Worm (Caenorhabditis elegans) whole organism, young adult: ENCODE results near the gene sri-71.
A peak's percentile ranks its signal among the peaks of the same experiment; 100 is the strongest.

Experiments
- B0035.1 ChIP-seq: sonication (generic microtip); optimal IDR thresholded peaks from 2 replicates; lab custom pipeline; 2016; ENCODE audit warnings: missing genetic modification characterization, mild to moderate bottlenecking, missing compliant biosample characterization, missing genotype, missing genetic modification reagents
- B0261.1 ChIP-seq: sonication (generic microtip); optimal IDR thresholded peaks from 2 replicates; lab custom pipeline; 2016; ENCODE audit warnings: mild to moderate bottlenecking, missing genetic modification characterization, moderate library complexity, missing compliant biosample characterization
- B0336.3 ChIP-seq: fragments of 200-800 bp; sonication (Bioruptor generic); IDR thresholded peaks from 2 replicates; pipeline ENCODE4 v1.3.6; 2022; ENCODE audit warnings: missing genetic modification characterization, missing compliant biosample characterization
- C06A6.2 ChIP-seq: fragments of 200-800 bp; sonication (Bioruptor generic); conservative IDR thresholded peaks from 2 replicates; pipeline ENCODE4 v1.3.6; 2022; ENCODE audit warnings: missing genetic modification characterization, missing compliant biosample characterization
- D2030.7 ChIP-seq: fragments of 200-800 bp; sonication (Bioruptor generic); IDR thresholded peaks from 2 replicates; pipeline ENCODE4 v1.3.6; 2022; ENCODE audit warnings: missing genetic modification reagents, missing genetic modification characterization, missing compliant biosample characterization
- F23B12.7 ChIP-seq: sonication (generic microtip); optimal IDR thresholded peaks from 2 replicates; lab custom pipeline; 2017; ENCODE audit warnings: missing genetic modification characterization, mild to moderate bottlenecking, missing compliant biosample characterization, antibody characterized with exemption, moderate library complexity; ENCODE audit not compliant: insufficient read depth
- F37B4.10 ChIP-seq: fragments of 200-800 bp; sonication (Bioruptor generic); IDR thresholded peaks from 2 replicates; pipeline ENCODE4 v1.3.6; 2022; ENCODE audit warnings: missing genetic modification characterization, missing compliant biosample characterization
- F39B2.1 ChIP-seq: fragments of 200-800 bp; sonication (Bioruptor generic); IDR thresholded peaks from 2 replicates; pipeline ENCODE4 v1.3.6; 2022; ENCODE audit warnings: missing genetic modification reagents, missing genetic modification characterization, missing compliant biosample characterization
- F52B5.7 ChIP-seq: sonication (generic microtip); optimal IDR thresholded peaks from 2 replicates; lab custom pipeline; 2016; ENCODE audit warnings: mild to moderate bottlenecking, missing genetic modification characterization, missing compliant biosample characterization
- K11D2.4 ChIP-seq: fragments of 200-800 bp; sonication (Bioruptor generic); IDR thresholded peaks from 2 replicates; pipeline ENCODE4 v1.3.6; 2022; ENCODE audit warnings: missing genetic modification reagents, missing genetic modification characterization, missing compliant biosample characterization
- K12H6.12 ChIP-seq: fragments of 200-800 bp; sonication (Bioruptor generic); optimal IDR thresholded peaks from 2 replicates; lab custom pipeline; 2018; ENCODE audit warnings: mild to moderate bottlenecking, missing genetic modification characterization, missing compliant biosample characterization
- Y67H2A.10 ChIP-seq: fragments of 200-800 bp; sonication (Bioruptor generic); conservative IDR thresholded peaks from 2 replicates; pipeline ENCODE4 v1.3.6; 2022; ENCODE audit warnings: missing genetic modification reagents, missing genetic modification characterization, missing compliant biosample characterization
- Y79H2A.3 ChIP-seq: fragments of 200-800 bp; sonication (Bioruptor generic); conservative IDR thresholded peaks from 2 replicates; pipeline ENCODE4 v1.3.6; 2022; ENCODE audit warnings: missing genetic modification reagents, missing genetic modification characterization, missing compliant biosample characterization
- Y95B8A.8 ChIP-seq: fragments of 200-800 bp; sonication (Bioruptor generic); IDR thresholded peaks from 2 replicates; pipeline ENCODE4 v1.3.6; 2022; ENCODE audit warnings: missing genetic modification reagents, missing genetic modification characterization, missing compliant biosample characterization
- ZK185.1 ChIP-seq: sonication (generic microtip); optimal IDR thresholded peaks from 2 replicates; lab custom pipeline; 2016; ENCODE audit warnings: mild to moderate bottlenecking, missing genetic modification characterization, missing compliant biosample characterization; ENCODE audit not compliant: poor library complexity, severe bottlenecking
- atf-7 ChIP-seq: sonication (generic microtip); optimal IDR thresholded peaks from 2 replicates; lab custom pipeline; 2017; ENCODE audit warnings: mild to moderate bottlenecking, missing genetic modification characterization, missing compliant biosample characterization
- athp-1 ChIP-seq: sonication (generic microtip); optimal IDR thresholded peaks from 2 replicates; lab custom pipeline; 2017; ENCODE audit warnings: mild to moderate bottlenecking, missing genetic modification characterization, missing compliant biosample characterization
- attf-3 ChIP-seq: fragments of 200-800 bp; sonication (Bioruptor generic); conservative IDR thresholded peaks from 2 replicates; pipeline ENCODE4 v1.3.6; 2022; ENCODE audit warnings: missing genetic modification reagents, missing genetic modification characterization, missing compliant biosample characterization
- attf-5 ChIP-seq: fragments of 200-800 bp; sonication (Bioruptor generic); optimal IDR thresholded peaks from 2 replicates; lab custom pipeline; 2018; ENCODE audit warnings: mild to moderate bottlenecking, missing genetic modification characterization, missing compliant biosample characterization
- cebp-2 ChIP-seq: fragments of 200-800 bp; sonication (Bioruptor generic); IDR thresholded peaks from 2 replicates; pipeline ENCODE4 v1.3.6; 2022; ENCODE audit warnings: missing genetic modification characterization, missing compliant biosample characterization
- ceh-40 ChIP-seq: fragments of 200-800 bp; sonication (Bioruptor generic); IDR thresholded peaks from 2 replicates; pipeline ENCODE4 v1.3.6; 2022; ENCODE audit warnings: missing genetic modification characterization, missing compliant biosample characterization
- ceh-79 ChIP-seq: sonication (generic microtip); optimal IDR thresholded peaks from 2 replicates; lab custom pipeline; 2017; ENCODE audit warnings: mild to moderate bottlenecking, missing genetic modification characterization, missing compliant biosample characterization
- chd-7 ChIP-seq: sonication (generic microtip); optimal IDR thresholded peaks from 2 replicates; lab custom pipeline; 2016; ENCODE audit warnings: mild to moderate bottlenecking, missing genetic modification characterization, moderate library complexity, missing compliant biosample characterization
- dox-1 ChIP-seq: fragments of 200-800 bp; sonication (Bioruptor generic); IDR thresholded peaks from 2 replicates; pipeline ENCODE4 v1.3.6; 2022; ENCODE audit warnings: missing genetic modification reagents, missing genetic modification characterization, missing compliant biosample characterization
- egrh-3 ChIP-seq: fragments of 200-800 bp; sonication (Bioruptor generic); IDR thresholded peaks from 2 replicates; pipeline ENCODE4 v1.3.6; 2022; ENCODE audit warnings: missing genetic modification reagents, missing genetic modification characterization, missing compliant biosample characterization
- hmg-1.2 ChIP-seq: fragments of 200-800 bp; sonication (Bioruptor generic); IDR thresholded peaks from 2 replicates; pipeline ENCODE4 v1.3.6; 2022; ENCODE audit warnings: missing genetic modification reagents, missing genetic modification characterization, missing compliant biosample characterization
- hsf-1 ChIP-seq: fragments of 200-800 bp; sonication (Bioruptor generic); IDR thresholded peaks from 2 replicates; pipeline ENCODE4 v1.3.6; 2022; ENCODE audit warnings: missing genetic modification reagents, missing genetic modification characterization, missing compliant biosample characterization
- mes-4 ChIP-seq: sonication (generic microtip); optimal IDR thresholded peaks from 2 replicates; lab custom pipeline; 2016; ENCODE audit warnings: missing genotype, missing genetic modification characterization, missing compliant biosample characterization
- mxl-1 ChIP-seq: sonication (generic microtip); optimal IDR thresholded peaks from 2 replicates; lab custom pipeline; 2016; ENCODE audit warnings: missing genetic modification characterization, missing compliant biosample characterization
- pbrm-1 ChIP-seq: fragments of 200-800 bp; sonication (Bioruptor generic); IDR thresholded peaks from 2 replicates; pipeline ENCODE4 v1.3.6; 2022; ENCODE audit warnings: missing genetic modification reagents, missing genetic modification characterization, missing compliant biosample characterization
- rcor-1 ChIP-seq: fragments of 200-800 bp; sonication (Bioruptor generic); IDR thresholded peaks from 2 replicates; pipeline ENCODE4 v1.3.6; 2022; ENCODE audit warnings: missing genetic modification reagents, missing genetic modification characterization, missing compliant biosample characterization
- rec-8 ChIP-seq, 2 experiments: sonication (generic microtip); optimal IDR thresholded peaks; 2 replicates each; lab custom pipeline; 2016; ENCODE audit warnings: mild to moderate bottlenecking in 2 of 2, missing genetic modification characterization in 2 of 2, missing genetic modification reagents in 2 of 2, missing genotype in 2 of 2, missing biosample characterization in 1 of 2, missing compliant biosample characterization in 1 of 2, moderate library complexity in 1 of 2
- snpc-1.3 ChIP-seq: sonication (generic microtip); optimal IDR thresholded peaks from 2 replicates; lab custom pipeline; 2017; ENCODE audit warnings: missing genetic modification characterization, mild to moderate bottlenecking, missing compliant biosample characterization, antibody characterized with exemption, moderate library complexity, missing genotype, missing genetic modification reagents; ENCODE audit not compliant: insufficient read depth
- tbp1 ChIP-seq: fragments of 200-800 bp; sonication (Bioruptor generic); optimal IDR thresholded peaks from 2 replicates; lab custom pipeline; 2018; ENCODE audit warnings: mild to moderate bottlenecking, missing genetic modification characterization, missing compliant biosample characterization
- tlf-1 ChIP-seq: fragments of 200-800 bp; sonication (Bioruptor generic); optimal IDR thresholded peaks from 2 replicates; lab custom pipeline; 2018; ENCODE audit warnings: mild to moderate bottlenecking, missing genetic modification characterization, missing compliant biosample characterization
- unc-130 ChIP-seq: sonication (generic microtip); optimal IDR thresholded peaks from 2 replicates; lab custom pipeline; 2016; ENCODE audit warnings: missing genetic modification reagents, missing genetic modification characterization, missing compliant biosample characterization
- xnd-1 ChIP-seq: sonication (generic microtip); optimal IDR thresholded peaks from 2 replicates; lab custom pipeline; 2016; ENCODE audit warnings: missing genotype, missing genetic modification reagents, missing genetic modification characterization, missing compliant biosample characterization
- zfh-2 ChIP-seq: fragments of 200-800 bp; sonication (Bioruptor generic); conservative IDR thresholded peaks from 2 replicates; pipeline ENCODE4 v1.3.6; 2022; ENCODE audit warnings: missing genetic modification reagents, missing genetic modification characterization, missing compliant biosample characterization

The sri-71 gene

DNA sequence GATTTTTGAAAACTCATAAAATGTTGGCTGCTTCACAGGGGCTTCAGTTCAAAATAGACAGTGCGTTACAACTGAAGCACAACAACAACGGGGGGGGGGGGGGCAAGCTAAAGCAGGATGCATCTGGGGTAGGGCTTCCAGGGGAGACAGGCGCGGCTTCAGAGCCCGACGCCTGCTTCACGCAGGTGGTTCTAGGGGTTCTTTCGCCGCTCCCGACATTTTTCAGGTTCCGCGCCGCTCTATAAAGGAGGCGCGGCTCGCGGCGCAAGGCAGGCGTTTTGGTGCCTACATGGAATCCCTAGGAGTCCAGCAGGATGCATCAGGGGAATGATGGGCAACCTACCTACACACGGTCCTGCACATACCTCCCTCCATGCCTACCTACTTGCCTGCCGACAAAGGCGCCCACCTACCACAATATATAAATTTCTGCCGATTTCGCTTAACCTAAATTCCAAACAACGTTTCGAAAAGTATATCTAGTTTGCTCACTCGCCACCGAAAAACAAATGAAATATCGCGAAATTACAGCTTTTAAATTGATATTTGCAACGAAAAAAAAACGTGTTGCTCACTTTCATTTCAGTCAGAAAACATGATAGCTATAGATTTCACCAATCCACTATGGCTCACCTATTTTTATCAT lies at the start of gene sri-71:
Gene sri-71 (plus strand): TSS at position 596 of the 646 bp plus-strand sequence.
- TF ChIP-seq dox-1: 0 out of 2 replicates have a peak, but pooled peaks have one; percentile 26
- TF ChIP-seq zfh-2 (GFP tag; lab: Robert Waterston, UW): peak; percentile 91
- TF ChIP-seq cebp-2 (GFP tag; lab: Robert Waterston, UW): no peak
- TF ChIP-seq egrh-3 (GFP tag; lab: Robert Waterston, UW): peak; percentile 87; the same call in 1 of the 2 replicates
- TF ChIP-seq chd-7 (tag; lab: Kevin White, UChicago): peak; percentile 4

DNA sequence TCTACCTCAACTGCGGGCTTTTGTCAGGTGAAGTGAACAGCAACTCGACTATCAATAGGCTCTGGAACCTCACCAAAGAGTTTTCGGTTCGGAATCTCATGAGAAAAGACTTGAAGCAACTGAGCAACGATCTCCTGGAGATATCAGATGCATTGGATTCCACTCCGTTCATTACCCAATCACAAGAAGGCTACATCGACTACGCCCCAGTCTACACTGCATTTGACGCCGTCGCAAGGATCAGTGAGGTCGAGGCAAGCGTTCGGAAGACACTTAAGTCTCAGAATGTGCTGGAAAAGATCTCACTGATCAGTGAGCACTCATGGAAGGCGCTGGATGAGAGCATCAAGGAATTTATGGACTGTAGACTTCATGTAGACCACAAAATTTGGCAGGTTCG lies 49.3 kb upstream of the sri-71 start:
- TF ChIP-seq K12H6.12 (tag; lab: Kevin White, UChicago) (no peak), attf-3 (GFP tag; lab: Robert Waterston, UW) (no peak), F52B5.7 (tag; lab: Kevin White, UChicago) (no peak), Y67H2A.10 (GFP tag; lab: Robert Waterston, UW) (no peak), unc-130 (GFP tag; lab: Kevin White, UChicago) (no peak)

DNA sequence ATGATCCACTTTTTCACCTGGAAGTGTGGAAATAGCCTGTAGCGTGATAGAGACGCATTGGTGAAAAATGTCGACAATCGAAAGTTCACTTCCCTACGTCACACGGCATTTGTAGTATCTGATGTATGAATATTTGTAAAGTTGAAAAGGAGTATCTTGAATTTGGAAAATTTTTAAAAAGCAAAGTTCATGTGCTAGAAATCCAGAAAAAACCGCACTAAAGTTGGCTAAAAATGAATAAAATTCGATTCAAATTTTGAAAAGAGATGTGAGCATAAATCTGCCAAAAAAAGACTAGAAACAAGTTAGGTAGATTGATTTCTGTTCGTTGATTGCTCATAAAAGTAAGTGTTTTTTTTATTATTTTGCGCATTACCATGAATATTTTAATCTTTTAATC lies 44.5 kb upstream of the sri-71 start, which contains the start of gene sri-74:
Gene sri-74 (minus strand): TSS at position 101 of the 400 bp plus-strand sequence.
- TF ChIP-seq snpc-1.3 (tag; lab: Kevin White, UChicago) (no peak), Y67H2A.10 (GFP tag; lab: Robert Waterston, UW) (no peak), attf-5 (GFP tag; lab: Kevin White, UChicago) (no peak), C06A6.2 (GFP tag; lab: Robert Waterston, UW) (no peak), egrh-3 (GFP tag; lab: Robert Waterston, UW) (no peak), xnd-1 (tag; lab: Kevin White, UChicago) (no peak), tlf-1 (no peak), hsf-1 (GFP tag; lab: Robert Waterston, UW) (no peak), pbrm-1 (GFP tag; lab: Robert Waterston, UW) (no peak), unc-130 (GFP tag; lab: Kevin White, UChicago) (no peak), F37B4.10 (GFP tag; lab: Robert Waterston, UW) (no peak), F39B2.1 (GFP tag; lab: Robert Waterston, UW) (no peak), tbp1 (GFP tag; lab: Kevin White, UChicago) (no peak), F52B5.7 (tag; lab: Kevin White, UChicago) (no peak), D2030.7 (GFP tag; lab: Robert Waterston, UW) (no peak), rcor-1 (GFP tag; lab: Robert Waterston, UW) (no peak), Y95B8A.8 (GFP tag; lab: Robert Waterston, UW) (no peak), F23B12.7 (no peak), ZK185.1 (tag; lab: Kevin White, UChicago) (no peak)

DNA sequence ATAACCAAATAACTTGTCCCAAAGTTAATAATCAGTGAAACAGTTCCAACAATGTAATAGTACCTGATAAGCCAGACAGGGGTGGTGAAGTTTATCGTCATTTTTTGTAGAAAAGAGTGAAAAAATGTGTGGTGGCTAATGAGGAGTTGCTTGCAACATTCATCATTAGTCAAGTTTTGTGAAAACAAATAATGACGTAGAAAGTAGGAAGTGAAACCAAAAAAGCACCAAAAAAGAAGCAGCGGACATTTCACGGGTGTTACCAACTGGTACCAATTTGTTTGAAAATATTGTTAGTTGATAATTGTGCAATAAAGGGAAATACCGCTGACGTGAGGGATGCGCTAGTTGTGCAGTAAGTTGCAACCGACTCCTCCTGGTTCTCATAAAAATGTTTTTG lies 42.1 kb upstream of the sri-71 start, which contains the start of gene sri-36:
Gene sri-36 (minus strand): TSS at position 101 of the 400 bp plus-strand sequence.
- TF ChIP-seq B0336.3 (GFP tag; lab: Robert Waterston, UW) (no peak), atf-7 (tag; lab: Kevin White, UChicago) (no peak), mxl-1 (tag; lab: Kevin White, UChicago) (no peak), snpc-1.3 (tag; lab: Kevin White, UChicago) (no peak), F52B5.7 (tag; lab: Kevin White, UChicago) (no peak), B0035.1 (no peak), B0261.1 (tag; lab: Kevin White, UChicago) (no peak), athp-1 (tag; lab: Kevin White, UChicago) (no peak), pbrm-1 (GFP tag; lab: Robert Waterston, UW) (no peak), F39B2.1 (GFP tag; lab: Robert Waterston, UW) (no peak), ceh-79 (tag; lab: Kevin White, UChicago) (no peak), mes-4 (tag; lab: Kevin White, UChicago) (no peak), hmg-1.2 (GFP tag; lab: Robert Waterston, UW) (no peak), ceh-40 (GFP tag; lab: Robert Waterston, UW) (no peak), K11D2.4 (GFP tag; lab: Robert Waterston, UW) (no peak), Y79H2A.3 (no peak), Y95B8A.8 (GFP tag; lab: Robert Waterston, UW) (no peak), rec-8 (tag; optimal IDR thresholded peaks at IDR 0.05; lab: Kevin White, UChicago) (no peak)
